Fruit fly (Drosophila melanogaster) whole organism, embryonic: ENCODE results near the gene Rnf146.

Experiments
- Ada2b ChIP-seq: fragments of 200-800 bp; sonication (Bioruptor generic); IDR thresholded peaks from 2 replicates; pipeline ENCODE4 v1.3.6; 2022; ENCODE audit warnings: missing biosample characterization, missing genetic modification characterization
- Adf1 ChIP-seq: fragments of 200-800 bp; sonication (Bioruptor generic); IDR thresholded peaks from 2 replicates; pipeline ENCODE4 v1.3.6; 2022; ENCODE audit warnings: missing biosample characterization, missing genetic modification characterization
- Aef1 ChIP-seq: fragments of 200-800 bp; sonication (Bioruptor generic); IDR thresholded peaks from 3 replicates; pipeline ENCODE4 v1.3.6; 2022; ENCODE audit warnings: missing biosample characterization, missing genetic modification characterization
- B-H1 ChIP-seq: fragments of 200-800 bp; sonication (Bioruptor generic); IDR thresholded peaks from 3 replicates; pipeline ENCODE4 v1.3.6; 2022; ENCODE audit warnings: missing biosample characterization, missing genetic modification characterization
- B-H2 ChIP-seq: fragments of 200-800 bp; sonication (Bioruptor generic); optimal IDR thresholded peaks from 2 replicates; lab custom pipeline; 2018; ENCODE audit warnings: missing biosample characterization, mild to moderate bottlenecking, missing genetic modification characterization
- CG10366 ChIP-seq: fragments of 200-800 bp; sonication (Bioruptor generic); IDR thresholded peaks from 2 replicates; pipeline ENCODE4 v1.3.6; 2022; ENCODE audit warnings: missing biosample characterization, missing genetic modification characterization
- CG10959 ChIP-seq: fragments of 200-800 bp; sonication (Bioruptor generic); IDR thresholded peaks from 2 replicates; pipeline ENCODE4 v1.3.6; 2022; ENCODE audit warnings: missing biosample characterization, missing genetic modification characterization
- CG11560 ChIP-seq: fragments of 200-800 bp; sonication (Bioruptor generic); IDR thresholded peaks from 3 replicates; pipeline ENCODE4 v1.3.6; 2022; ENCODE audit warnings: missing biosample characterization, missing genetic modification characterization
- CG12219 ChIP-seq: fragments of 200-800 bp; sonication (Bioruptor generic); optimal IDR thresholded peaks from 3 replicates; lab custom pipeline; 2018; ENCODE audit warnings: missing biosample characterization, mild to moderate bottlenecking, missing genetic modification characterization
- CG1233 ChIP-seq: fragments of 200-800 bp; sonication (Bioruptor generic); optimal IDR thresholded peaks from 4 replicates; lab custom pipeline; 2018; ENCODE audit warnings: missing biosample characterization, mild to moderate bottlenecking, missing genetic modification characterization
- CG14050 ChIP-seq: fragments of 200-800 bp; sonication (Bioruptor generic); IDR thresholded peaks from 3 replicates; pipeline ENCODE4 v1.3.6; 2022; ENCODE audit warnings: missing biosample characterization, missing genetic modification characterization
- CG14441 ChIP-seq: fragments of 200-800 bp; sonication (Bioruptor generic); IDR thresholded peaks from 2 replicates; pipeline ENCODE4 v1.3.6; 2022; ENCODE audit warnings: missing biosample characterization, missing genetic modification characterization
- CG15073 ChIP-seq: fragments of 200-800 bp; sonication (Bioruptor generic); optimal IDR thresholded peaks from 2 replicates; lab custom pipeline; 2016; ENCODE audit warnings: missing biosample characterization, missing genetic modification characterization
- CG15696 ChIP-seq: fragments of 200-800 bp; sonication (Bioruptor generic); optimal IDR thresholded peaks from 2 replicates; lab custom pipeline; 2019; ENCODE audit warnings: missing biosample characterization, mild to moderate bottlenecking, missing genetic modification characterization, moderate library complexity
- CG1603 ChIP-seq: fragments of 200-800 bp; sonication (Bioruptor generic); optimal IDR thresholded peaks from 2 replicates; lab custom pipeline; 2019; ENCODE audit warnings: missing biosample characterization, mild to moderate bottlenecking, missing genetic modification characterization, moderate library complexity
- CG17359 ChIP-seq: fragments of 200-800 bp; sonication (Bioruptor generic); optimal IDR thresholded peaks from 3 replicates; lab custom pipeline; 2018; ENCODE audit warnings: missing biosample characterization, mild to moderate bottlenecking, missing genetic modification characterization, moderate library complexity
- CG18619 ChIP-seq: fragments of 200-800 bp; sonication (Bioruptor generic); optimal IDR thresholded peaks from 3 replicates; lab custom pipeline; 2017; ENCODE audit warnings: missing biosample characterization, mild to moderate bottlenecking, missing genetic modification characterization
- CG2678 ChIP-seq: fragments of 200-800 bp; sonication (Bioruptor generic); optimal IDR thresholded peaks from 3 replicates; lab custom pipeline; 2019; ENCODE audit warnings: missing biosample characterization, mild to moderate bottlenecking, missing genetic modification characterization, moderate library complexity
- CG2889 ChIP-seq: fragments of 200-800 bp; sonication (Bioruptor generic); IDR thresholded peaks from 3 replicates; pipeline ENCODE4 v1.3.6; 2022; ENCODE audit warnings: missing biosample characterization, missing genetic modification characterization
- CG31365 ChIP-seq: fragments of 200-800 bp; sonication (Bioruptor generic); optimal IDR thresholded peaks from 2 replicates; lab custom pipeline; 2018; ENCODE audit warnings: missing biosample characterization, mild to moderate bottlenecking, missing genetic modification characterization
- CG31441 ChIP-seq: fragments of 200-800 bp; sonication (Bioruptor generic); IDR thresholded peaks from 2 replicates; pipeline ENCODE4 v1.3.6; 2022; ENCODE audit warnings: missing biosample characterization, missing genetic modification characterization
- CG3281 ChIP-seq: fragments of 200-800 bp; sonication (Bioruptor generic); optimal IDR thresholded peaks from 3 replicates; lab custom pipeline; 2017; ENCODE audit warnings: missing biosample characterization, mild to moderate bottlenecking, missing genetic modification characterization
- CG7839 ChIP-seq: fragments of 200-800 bp; sonication (Bioruptor generic); optimal IDR thresholded peaks from 3 replicates; lab custom pipeline; 2018; ENCODE audit warnings: missing biosample characterization, mild to moderate bottlenecking, missing genetic modification characterization, moderate library complexity
- CG8944 ChIP-seq: fragments of 200-800 bp; sonication (Bioruptor generic); optimal IDR thresholded peaks from 3 replicates; lab custom pipeline; 2016; ENCODE audit warnings: missing biosample characterization, missing genetic modification characterization
- D ChIP-seq, 2 experiments: fragments of 200-800 bp in 1 of 2; fragments of >200 bp in 1 of 2; sonication (Bioruptor generic) in 1 of 2; optimal IDR thresholded peaks; 2 replicates in 1 of 2; 3 replicates in 1 of 2; lab custom pipeline; 2017; ENCODE audit warnings: mild to moderate bottlenecking in 1 of 2, missing biosample characterization in 1 of 2, missing genetic modification characterization in 1 of 2, missing genetic modification reagents in 1 of 2
- Dp ChIP-seq: fragments of 200-800 bp; sonication (Bioruptor generic); optimal IDR thresholded peaks from 2 replicates; lab custom pipeline; 2018; ENCODE audit warnings: missing biosample characterization, mild to moderate bottlenecking, missing genetic modification characterization, moderate library complexity
- Ets65A ChIP-seq: fragments of 200-800 bp; sonication (Bioruptor generic); peaks from one replicate; lab custom pipeline; 2016; ENCODE audit warnings: missing biosample characterization, missing genetic modification characterization
- H2.0 ChIP-seq: fragments of 200-800 bp; sonication (Bioruptor generic); IDR thresholded peaks from 2 replicates; pipeline ENCODE4 v1.3.6; 2022; ENCODE audit warnings: missing biosample characterization, missing genetic modification characterization
- HLH54F ChIP-seq: fragments of 200-800 bp; sonication (Bioruptor generic); optimal IDR thresholded peaks from 3 replicates; lab custom pipeline; 2016; ENCODE audit warnings: missing biosample characterization, missing genetic modification characterization
- Oli ChIP-seq: fragments of 200-800 bp; sonication (Bioruptor generic); optimal IDR thresholded peaks from 2 replicates; lab custom pipeline; 2018; ENCODE audit warnings: missing biosample characterization, mild to moderate bottlenecking, missing genetic modification characterization, moderate library complexity
- Ptx1 ChIP-seq: fragments of 200-800 bp; sonication (Bioruptor generic); IDR thresholded peaks from 2 replicates; pipeline ENCODE4 v1.3.6; 2022; ENCODE audit warnings: missing biosample characterization, missing genetic modification characterization
- bsh ChIP-seq, 2 experiments: fragments of 200-800 bp; sonication (Bioruptor generic); optimal IDR thresholded peaks; 2 replicates each; lab custom pipeline; 2017 to 2018; ENCODE audit warnings: mild to moderate bottlenecking in 2 of 2, missing biosample characterization in 2 of 2, missing genetic modification characterization in 2 of 2, moderate library complexity in 1 of 2
- cad ChIP-seq: fragments of >200 bp; optimal IDR thresholded peaks from 2 replicates; lab custom pipeline; 2017; ENCODE audit warnings: missing biosample characterization, missing genetic modification characterization
- dati ChIP-seq: fragments of 200-800 bp; sonication (Bioruptor generic); IDR thresholded peaks from 2 replicates; pipeline ENCODE4 v1.3.6; 2022; ENCODE audit warnings: missing biosample characterization, missing genetic modification characterization
- dmrt99B ChIP-seq: fragments of 200-800 bp; sonication (Bioruptor generic); optimal IDR thresholded peaks from 2 replicates; lab custom pipeline; 2018; ENCODE audit warnings: missing biosample characterization, mild to moderate bottlenecking, missing genetic modification characterization, moderate library complexity
- dysf ChIP-seq: fragments of 200-800 bp; sonication (Bioruptor generic); IDR thresholded peaks from 3 replicates; pipeline ENCODE4 v1.3.6; 2022; ENCODE audit warnings: missing biosample characterization, missing genetic modification characterization
- fru ChIP-seq: fragments of >200 bp; optimal IDR thresholded peaks from 2 replicates; lab custom pipeline; 2017
- gfzf ChIP-seq: fragments of 200-800 bp; sonication (Bioruptor generic); optimal IDR thresholded peaks from 2 replicates; lab custom pipeline; 2016; ENCODE audit warnings: missing biosample characterization, mild to moderate bottlenecking, missing genetic modification characterization, moderate library complexity
- ham ChIP-seq: fragments of 200-800 bp; sonication (Bioruptor generic); IDR thresholded peaks from 2 replicates; pipeline ENCODE4 v1.3.6; 2022; ENCODE audit warnings: missing biosample characterization, missing genetic modification characterization
- jing ChIP-seq: fragments of 200-800 bp; sonication (Bioruptor generic); optimal IDR thresholded peaks from 2 replicates; lab custom pipeline; 2018; ENCODE audit warnings: missing biosample characterization, mild to moderate bottlenecking, missing genetic modification characterization
- kay ChIP-seq: fragments of 200-800 bp; sonication (Bioruptor generic); optimal IDR thresholded peaks from 2 replicates; lab custom pipeline; 2016; ENCODE audit warnings: missing biosample characterization, missing genetic modification characterization
- lbe ChIP-seq: fragments of 200-800 bp; sonication (Bioruptor generic); optimal IDR thresholded peaks from 2 replicates; lab custom pipeline; 2016; ENCODE audit warnings: missing biosample characterization, mild to moderate bottlenecking, missing genetic modification characterization
- nau ChIP-seq: fragments of 200-800 bp; sonication (Bioruptor generic); optimal IDR thresholded peaks from 3 replicates; lab custom pipeline; 2017; ENCODE audit warnings: missing biosample characterization, mild to moderate bottlenecking, missing genetic modification characterization, missing genetic modification reagents
- otp ChIP-seq: fragments of 200-800 bp; sonication (Bioruptor generic); IDR thresholded peaks from 3 replicates; pipeline ENCODE4, ENCODE4 v1.3.6; 2022; ENCODE audit warnings: missing biosample characterization, missing genetic modification characterization
- peb ChIP-seq: fragments of 200-800 bp; sonication (Bioruptor generic); IDR thresholded peaks from 2 replicates; pipeline ENCODE4 v1.3.6; 2022; ENCODE audit warnings: missing biosample characterization, missing genetic modification characterization
- ranshi ChIP-seq: fragments of 200-800 bp; sonication (Bioruptor generic); IDR thresholded peaks from 2 replicates; pipeline ENCODE4 v1.3.6; 2022; ENCODE audit warnings: missing biosample characterization, missing genetic modification characterization
- shn ChIP-seq: fragments of 200-800 bp; sonication (Bioruptor generic); optimal IDR thresholded peaks from 3 replicates; lab custom pipeline; 2016; ENCODE audit warnings: missing biosample characterization, missing genetic modification characterization
- ssp ChIP-seq: fragments of 200-800 bp; sonication (Bioruptor generic); IDR thresholded peaks from 2 replicates; pipeline ENCODE4 v1.3.6; 2022; ENCODE audit warnings: missing biosample characterization, missing genetic modification characterization
- stwl ChIP-seq: fragments of 200-800 bp; sonication (Bioruptor generic); optimal IDR thresholded peaks from 3 replicates; lab custom pipeline; 2018; ENCODE audit warnings: missing biosample characterization, mild to moderate bottlenecking, missing genetic modification characterization, moderate library complexity
- usp ChIP-seq: fragments of >200 bp; optimal IDR thresholded peaks from 2 replicates; lab custom pipeline; 2017; ENCODE audit warnings: missing biosample characterization, missing genetic modification characterization
- vfl ChIP-seq: fragments of 200-800 bp; sonication (Bioruptor generic); optimal IDR thresholded peaks from 2 replicates; lab custom pipeline; 2016; ENCODE audit warnings: missing biosample characterization, missing genetic modification characterization
- yki ChIP-seq: fragments of >200 bp; optimal IDR thresholded peaks from 3 replicates; lab custom pipeline; 2018

The Rnf146 gene

DNA sequence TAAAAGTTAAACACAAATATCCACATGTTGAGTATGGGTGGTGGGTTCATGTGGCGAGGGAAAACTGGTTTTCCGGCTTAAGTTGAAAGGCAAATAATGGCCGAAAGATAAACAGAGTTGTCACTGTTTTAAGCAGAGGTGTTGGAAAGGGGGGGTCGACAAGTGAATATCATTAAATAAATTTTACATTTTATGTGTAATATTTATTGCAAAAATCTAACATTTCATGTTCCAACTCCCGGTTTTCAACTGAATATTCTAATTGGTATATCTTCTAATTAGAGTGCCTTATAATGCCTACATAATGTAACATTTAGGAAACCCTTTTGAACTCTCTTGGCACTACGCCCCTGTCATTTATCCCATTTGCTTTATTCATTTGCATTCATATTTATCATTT lies 13.3 kb upstream of the Rnf146 start (continued):
- TF ChIP-seq kay (GFP tag; lab: Kevin White, UChicago): no peak
- no peak for TF ChIP-seq ham (GFP tag; lab: Robert Waterston, UW)
- no peak for TF ChIP-seq D (optimal IDR thresholded peaks at IDR 0.05; lab: Kevin White, UChicago)
- peak; percentile 73 for TF ChIP-seq D (GFP tag; optimal IDR thresholded peaks at IDR 0.05; lab: Kevin White, UChicago)
- TF ChIP-seq CG17359 (tag; lab: Kevin White, UChicago): peak; percentile 57
- peak; percentile 36 for TF ChIP-seq CG18619 (GFP tag; lab: Kevin White, UChicago)
- no peak for TF ChIP-seq B-H2 (GFP tag; lab: Kevin White, UChicago)
- peak; percentile 12; the same call in 1 of the 2 replicates for TF ChIP-seq ranshi
- TF ChIP-seq lbe: no peak
- peak; percentile 46; the same call in 1 of the 2 replicates for TF ChIP-seq Ada2b (GFP tag; lab: Robert Waterston, UW)
- no peak for TF ChIP-seq yki
- peak; percentile 23 for TF ChIP-seq CG1603 (tag; lab: Kevin White, UChicago)
- no peak for TF ChIP-seq CG2889 (GFP tag; lab: Robert Waterston, UW)
- peak; percentile 72 for TF ChIP-seq CG2678 (tag; lab: Kevin White, UChicago)
- peak; percentile 67 for TF ChIP-seq CG31441 (GFP tag; lab: Robert Waterston, UW)
- TF ChIP-seq shn (GFP tag; lab: Kevin White, UChicago): no peak
- TF ChIP-seq CG11560 (tag; lab: Robert Waterston, UW): no peak; the same call in 2 of the 3 replicates
- TF ChIP-seq CG15696 (tag; lab: Kevin White, UChicago): peak; percentile 59
- peak; percentile 6 for TF ChIP-seq CG15073 (GFP tag; lab: Kevin White, UChicago)
- no peak for TF ChIP-seq fru (lab: Kevin White, UChicago)
- TF ChIP-seq ssp (GFP tag; lab: Robert Waterston, UW): 0 out of 2 replicates have a peak, but pooled peaks have one; percentile 21
- peak; percentile 47 for TF ChIP-seq Oli (tag; lab: Kevin White, UChicago)
- TF ChIP-seq CG14050 (GFP tag; lab: Robert Waterston, UW): peak; percentile 56; the same call in 2 of the 3 replicates
- peak; percentile 72 for TF ChIP-seq Ptx1 (GFP tag; lab: Robert Waterston, UW)
- no peak for TF ChIP-seq Adf1
- TF ChIP-seq nau (GFP tag; lab: Kevin White, UChicago): no peak
- TF ChIP-seq HLH54F (GFP tag; lab: Kevin White, UChicago): no peak
- peak; percentile 65 for TF ChIP-seq CG14441
- TF ChIP-seq dati (GFP tag; lab: Robert Waterston, UW): no peak
- peak; percentile 72 for TF ChIP-seq dysf (GFP tag; lab: Robert Waterston, UW)
- TF ChIP-seq H2.0 (GFP tag; lab: Robert Waterston, UW): no peak
- TF ChIP-seq CG3281: peak; percentile 51
- TF ChIP-seq CG31365 (tag; lab: Kevin White, UChicago): peak; percentile 5
- TF ChIP-seq CG10366: peak; percentile 20; the same call in 1 of the 2 replicates
- peak; percentile 54 for TF ChIP-seq CG12219 (GFP tag; lab: Kevin White, UChicago)
- no peak for TF ChIP-seq cad (GFP tag; lab: Kevin White, UChicago)
- TF ChIP-seq CG1233: peak; percentile 53
- TF ChIP-seq otp (GFP tag; lab: Robert Waterston, UW): no peak
- TF ChIP-seq peb (GFP tag; lab: Robert Waterston, UW): peak; percentile 27; the same call in 1 of the 2 replicates
- TF ChIP-seq B-H1 (GFP tag; lab: Robert Waterston, UW): peak; percentile 38; the same call in 2 of the 3 replicates
- TF ChIP-seq Aef1 (GFP tag; lab: Robert Waterston, UW): 0 out of 3 replicates have a peak, but pooled peaks have one; percentile 12
- no peak for TF ChIP-seq stwl
- no peak for TF ChIP-seq jing (GFP tag; lab: Kevin White, UChicago)
- no peak for TF ChIP-seq CG10959 (GFP tag; lab: Robert Waterston, UW)
- TF ChIP-seq dmrt99B (tag; lab: Kevin White, UChicago): peak; percentile 76
- peak in 1 of 2 experiments; percentile 70 for TF ChIP-seq bsh (GFP tag; optimal IDR thresholded peaks at IDR 0.05; lab: Kevin White, UChicago)
- peak; percentile 11 for TF ChIP-seq Ets65A
- TF ChIP-seq vfl: no peak
- TF ChIP-seq CG7839: peak; percentile 68
- TF ChIP-seq CG8944 (GFP tag; lab: Kevin White, UChicago): no peak
- TF ChIP-seq Dp (GFP tag; lab: Kevin White, UChicago): no peak
- TF ChIP-seq gfzf (GFP tag; lab: Kevin White, UChicago): no peak
- TF ChIP-seq usp: no peak
